Worm (Caenorhabditis elegans): Measurements from ENCODE around the gene R09A8.2.

DNA sequence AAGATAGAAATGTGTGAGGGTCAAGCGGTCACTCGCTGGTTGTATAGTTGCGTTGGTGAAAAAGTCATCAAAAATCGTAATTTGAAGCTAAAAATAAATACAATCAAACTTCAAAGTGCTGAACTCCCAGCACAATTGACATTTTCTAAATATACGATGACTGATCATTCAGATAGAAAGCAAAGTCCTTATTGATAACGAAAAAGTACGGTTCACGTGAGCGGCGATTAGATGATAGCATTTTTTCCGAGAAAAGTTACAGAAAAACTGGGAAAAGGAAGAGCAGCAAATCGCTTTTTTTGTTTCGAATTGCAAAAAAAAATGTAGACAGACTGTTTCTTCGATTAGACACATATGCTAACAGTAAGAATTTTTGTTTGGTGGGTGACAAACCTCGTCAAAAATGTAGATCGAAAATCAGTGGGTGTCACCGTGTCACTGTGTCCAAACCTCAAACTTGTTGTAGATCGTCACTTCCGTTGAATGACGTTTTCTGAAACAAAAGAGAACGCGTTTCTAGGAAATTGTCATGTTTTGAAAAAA lies 14.7 kb downstream of the R09A8.2 start, which contains the start of gene ivns-1:
- no peak for TF ChIP-seq pha-4 (tag; optimal IDR thresholded peaks at IDR 0.05)
- TF ChIP-seq ztf-11 (tag; optimal IDR thresholded peaks at IDR 0.05) = no peak
- no peak for TF ChIP-seq nhr-237 (tag; optimal IDR thresholded peaks at IDR 0.05)
